Fruit fly (Drosophila melanogaster): ENCODE data around the gene AdipoR.

The AdipoR gene

DNA sequence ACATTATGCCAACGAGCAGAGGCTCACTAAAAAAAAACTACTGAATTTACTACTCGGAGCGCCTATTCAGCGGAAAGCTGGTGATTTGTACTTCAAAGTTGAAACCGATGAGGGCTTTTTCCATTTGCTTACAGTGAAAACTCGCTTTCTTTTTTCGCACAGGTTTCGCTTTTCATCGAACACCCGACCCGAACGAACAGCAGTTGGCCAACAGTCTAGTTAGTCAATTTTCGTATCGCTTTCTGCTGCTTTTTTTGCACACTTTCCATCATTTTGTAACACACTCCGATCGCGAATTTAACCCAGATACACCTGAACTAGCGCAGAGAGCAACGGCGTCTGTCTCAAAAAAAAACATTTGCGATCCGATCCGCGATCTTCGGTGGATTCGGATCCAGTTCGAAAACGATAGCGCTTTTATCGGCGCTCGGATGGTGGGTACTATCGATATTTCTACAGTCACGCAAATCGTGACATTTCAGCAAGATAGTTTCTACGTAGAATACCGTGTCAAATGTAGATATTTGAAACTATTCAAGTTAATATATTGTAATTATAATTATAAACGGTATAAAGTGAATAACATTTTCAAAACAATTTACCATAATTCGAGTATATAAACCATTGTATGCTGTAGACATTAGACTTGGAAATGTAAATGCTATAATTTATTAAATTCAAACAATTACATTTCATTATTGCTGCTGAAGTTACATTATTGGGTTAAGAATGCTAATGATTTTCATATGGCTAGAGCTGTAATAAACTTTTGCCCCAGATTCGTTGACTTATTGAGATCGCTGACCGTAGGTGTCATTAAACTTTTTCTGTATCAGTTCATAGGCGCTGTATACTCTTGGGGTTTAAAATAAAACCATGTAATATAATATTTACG is 19.1 kb downstream of the AdipoR start, which contains the start of gene CG5346 (continued):
- TF ChIP-seq hbn (GFP tag; IDR thresholded peaks at IDR 0.05; ENCODE audit: partially characterized antibody) (peak; percentile 84), sd (tag; optimal IDR thresholded peaks at IDR 0.05) (peak; percentile 50), CG30403 (GFP tag; optimal IDR thresholded peaks at IDR 0.05) (no peak), CG15514 (GFP tag; optimal IDR thresholded peaks at IDR 0.05) (peak; percentile 99), Camta (GFP tag; optimal IDR thresholded peaks at IDR 0.05) (no peak), CG11398 (GFP tag; optimal IDR thresholded peaks at IDR 0.05) (no peak), ranshi (GFP tag; IDR thresholded peaks at IDR 0.05) (no peak), CG34224 (GFP tag; IDR thresholded peaks at IDR 0.05; ENCODE audit: partially characterized antibody) (peak; percentile 79), CG15073 (GFP tag; optimal IDR thresholded peaks at IDR 0.05) (no peak), CG31224 (GFP tag; IDR thresholded peaks at IDR 0.05) (no peak), CG10543 (GFP tag; optimal IDR thresholded peaks at IDR 0.05) (no peak), exex (tag; optimal IDR thresholded peaks at IDR 0.05) (no peak), CG16815 (GFP tag; optimal IDR thresholded peaks at IDR 0.05) (no peak), CG18262 (tag; optimal IDR thresholded peaks at IDR 0.05) (no peak), salm (tag; optimal IDR thresholded peaks at IDR 0.05) (no peak), gro (GFP tag; optimal IDR thresholded peaks at IDR 0.05) (peak; percentile 28), unc-4 (GFP tag; IDR thresholded peaks at IDR 0.05; ENCODE audit: partially characterized antibody) (peak; percentile 73), Dref (GFP tag; IDR thresholded peaks at IDR 0.05) (peak; percentile 91), CG1024 (GFP tag; IDR thresholded peaks at IDR 0.05) (no peak), ci (GFP tag; IDR thresholded peaks at IDR 0.05) (no peak; the same call in 2 of the 3 replicates), cwo (GFP tag; optimal IDR thresholded peaks at IDR 0.05) (no peak), CG17568 (GFP tag; optimal IDR thresholded peaks at IDR 0.05) (no peak), CG17802 (tag; optimal IDR thresholded peaks at IDR 0.05) (no peak), CG12391 (tag; optimal IDR thresholded peaks at IDR 0.05) (no peak), trh (GFP tag; optimal IDR thresholded peaks at IDR 0.05) (no peak), D19A (tag; optimal IDR thresholded peaks at IDR 0.05) (no peak), CG3838 (GFP tag; optimal IDR thresholded peaks at IDR 0.05) (no peak), scrt (GFP tag; optimal IDR thresholded peaks at IDR 0.05) (no peak), zen (tag; optimal IDR thresholded peaks at IDR 0.05) (peak; percentile 9), dpn (GFP tag; optimal IDR thresholded peaks at IDR 0.05) (no peak), CG3065 (GFP tag; optimal IDR thresholded peaks at IDR 0.05) (no peak), CG8281 (tag; optimal IDR thresholded peaks at IDR 0.05) (no peak), NfI (GFP tag; optimal IDR thresholded peaks at IDR 0.05) (no peak), lab (GFP tag; optimal IDR thresholded peaks at IDR 0.05) (no peak), CG13123 (GFP tag; optimal IDR thresholded peaks at IDR 0.05) (no peak), knrl (GFP tag; IDR thresholded peaks at IDR 0.05; ENCODE audit: partially characterized antibody) (peak; percentile 87), BEAF-32 (GFP tag; optimal IDR thresholded peaks at IDR 0.05) (peak; percentile 82), CG33213 (GFP tag; optimal IDR thresholded peaks at IDR 0.05) (no peak), mirr (GFP tag; optimal IDR thresholded peaks at IDR 0.05) (no peak), CG18476 (GFP tag; optimal IDR thresholded peaks at IDR 0.05) (no peak), Bgb (GFP tag; IDR thresholded peaks at IDR 0.05; ENCODE audit: partially characterized antibody) (peak; percentile 95), br (optimal IDR thresholded peaks at IDR 0.05) (no peak), tio (GFP tag; optimal IDR thresholded peaks at IDR 0.05) (no peak), az2 (GFP tag; optimal IDR thresholded peaks at IDR 0.05) (no peak), ac (GFP tag; optimal IDR thresholded peaks at IDR 0.05) (no peak), emc (GFP tag; optimal IDR thresholded peaks at IDR 0.05) (no peak), yki (optimal IDR thresholded peaks at IDR 0.05) (no peak), onecut (GFP tag; IDR thresholded peaks at IDR 0.05) (no peak), ab (GFP tag; optimal IDR thresholded peaks at IDR 0.05) (no peak)
